Fruit fly (Drosophila melanogaster) whole organism, pupa: ENCODE measurements around the gene Sodh2.
A peak's percentile ranks its signal among the peaks of the same experiment; 100 is the strongest.

Source experiments
- CG10348 ChIP-seq: fragments of 200-800 bp; sonication (Bioruptor generic); IDR thresholded peaks from 2 replicates; pipeline ENCODE4 v1.3.6; 2022; ENCODE audit warnings: missing biosample characterization, missing genetic modification characterization
- CG12605 ChIP-seq: fragments of 200-800 bp; sonication (Bioruptor generic); IDR thresholded peaks from 2 replicates; pipeline ENCODE4 v1.3.6; 2022; ENCODE audit warnings: missing biosample characterization, missing genetic modification characterization
- CG13204 ChIP-seq: fragments of 200-800 bp; sonication (Bioruptor generic); optimal IDR thresholded peaks from 2 replicates; lab custom pipeline; 2018; ENCODE audit warnings: missing biosample characterization, mild to moderate bottlenecking, missing genetic modification characterization, moderate library complexity
- CG14655 ChIP-seq: fragments of 200-800 bp; sonication (Bioruptor generic); optimal IDR thresholded peaks from 3 replicates; lab custom pipeline; 2017; ENCODE audit warnings: mild to moderate bottlenecking, missing biosample characterization, missing genetic modification reagents, missing genetic modification characterization
- CG15710 ChIP-seq: fragments of 200-800 bp; sonication (Bioruptor generic); optimal IDR thresholded peaks from 2 replicates; lab custom pipeline; 2018; ENCODE audit warnings: missing biosample characterization, mild to moderate bottlenecking, missing genetic modification characterization, moderate library complexity
- CG17806 ChIP-seq: fragments of 200-800 bp; sonication (Bioruptor generic); optimal IDR thresholded peaks from 2 replicates; lab custom pipeline; 2018; ENCODE audit warnings: missing biosample characterization, mild to moderate bottlenecking, missing genetic modification characterization, moderate library complexity
- CG32121 ChIP-seq: fragments of 200-800 bp; sonication (Bioruptor generic); IDR thresholded peaks from 2 replicates; pipeline ENCODE4 v1.3.6; 2022; ENCODE audit warnings: missing biosample characterization, missing genetic modification characterization
- CG34367 ChIP-seq: fragments of 200-800 bp; sonication (Bioruptor generic); optimal IDR thresholded peaks from 2 replicates; lab custom pipeline; 2018; ENCODE audit warnings: missing biosample characterization, mild to moderate bottlenecking, missing genetic modification characterization
- CG4496 ChIP-seq: fragments of 200-800 bp; sonication (Bioruptor generic); IDR thresholded peaks from 3 replicates; pipeline ENCODE4 v1.3.6; 2022; ENCODE audit warnings: missing biosample characterization, missing genetic modification characterization
- CG8159 ChIP-seq: fragments of 200-800 bp; sonication (Bioruptor generic); optimal IDR thresholded peaks from 3 replicates; lab custom pipeline; 2018; ENCODE audit warnings: missing biosample characterization, mild to moderate bottlenecking, missing genetic modification characterization, moderate library complexity
- CG8301 ChIP-seq: fragments of 200-800 bp; sonication (Bioruptor generic); optimal IDR thresholded peaks from 2 replicates; lab custom pipeline; 2018; ENCODE audit warnings: missing biosample characterization, mild to moderate bottlenecking, missing genetic modification characterization
- CG9948 ChIP-seq: fragments of 200-800 bp; sonication (Bioruptor generic); optimal IDR thresholded peaks from 2 replicates; lab custom pipeline; 2018; ENCODE audit warnings: missing biosample characterization, mild to moderate bottlenecking, missing genetic modification characterization, moderate library complexity
- D1 ChIP-seq: fragments of 200-800 bp; sonication (Bioruptor generic); optimal IDR thresholded peaks from 2 replicates; lab custom pipeline; 2018; ENCODE audit warnings: missing biosample characterization, mild to moderate bottlenecking, missing genetic modification characterization, moderate library complexity
- EcR ChIP-seq: fragments of 200-800 bp; sonication (Bioruptor generic); optimal IDR thresholded peaks from 3 replicates; lab custom pipeline; 2019; ENCODE audit warnings: missing biosample characterization, missing genetic modification characterization, mild to moderate bottlenecking, moderate library complexity, missing genetic modification reagents
- Ets98B ChIP-seq: fragments of 200-800 bp; sonication (Bioruptor generic); IDR thresholded peaks from 2 replicates; pipeline ENCODE4 v1.3.6; 2022; ENCODE audit warnings: missing biosample characterization, missing genetic modification characterization
- Pif1A ChIP-seq: fragments of 200-800 bp; sonication (Bioruptor generic); optimal IDR thresholded peaks from 3 replicates; lab custom pipeline; 2016; ENCODE audit warnings: missing biosample characterization, missing genetic modification characterization
- Pif1B ChIP-seq: fragments of 200-800 bp; sonication (Bioruptor generic); optimal IDR thresholded peaks from 3 replicates; lab custom pipeline; 2016; ENCODE audit warnings: missing biosample characterization, missing genetic modification characterization
- Snoo ChIP-seq: fragments of 200-800 bp; sonication (Bioruptor generic); optimal IDR thresholded peaks from 3 replicates; lab custom pipeline; 2017; ENCODE audit warnings: missing biosample characterization, mild to moderate bottlenecking, missing genetic modification characterization, inconsistent platforms
- fd96Ca ChIP-seq: fragments of 200-800 bp; sonication (Bioruptor generic); IDR thresholded peaks from 3 replicates; pipeline ENCODE4 v1.3.6; 2022; ENCODE audit warnings: missing biosample characterization, missing genetic modification characterization
- gl ChIP-seq: fragments of 200-800 bp; sonication (Bioruptor generic); optimal IDR thresholded peaks from 2 replicates; lab custom pipeline; 2018; ENCODE audit warnings: missing biosample characterization, mild to moderate bottlenecking, missing genetic modification characterization
- rn ChIP-seq: fragments of 200-800 bp; sonication (Bioruptor generic); IDR thresholded peaks from 2 replicates; pipeline ENCODE4 v1.3.6; 2022; ENCODE audit warnings: missing biosample characterization, missing genetic modification characterization

Sodh2 gene

dm6 chr3R:10863956-10864355, 12.2 kb upstream of the Sodh2 start:
- TF ChIP-seq CG8159 (tag; lab: Kevin White, UChicago) (no peak), CG34367 (tag; lab: Kevin White, UChicago) (no peak), rn (GFP tag; lab: Robert Waterston, UW) (no peak), CG10348 (GFP tag; lab: Robert Waterston, UW) (no peak), Ets98B (GFP tag; lab: Robert Waterston, UW) (no peak)

- 0 out of 2 replicates have a peak, but pooled peaks have one; percentile 9 for TF ChIP-seq CG32121 (GFP tag; lab: Robert Waterston, UW)
- TF ChIP-seq CG34367 (tag; lab: Kevin White, UChicago): no peak
Measured at dm6 chr3R:10868427-10868962, 7.7 kb upstream of the Sodh2 start, which contains the start of the genes SelR and Tsp86D. Gene SelR (minus strand): TSS chr3R:10868642. Gene Tsp86D (plus strand): TSS chr3R:10868708.

- TF ChIP-seq rn (GFP tag; lab: Robert Waterston, UW) (no peak), EcR (GFP tag; lab: Kevin White, UChicago) (peak; percentile 12)
Measured at dm6 chr3R:10870561-10870960, 5.6 kb upstream of the Sodh2 start.

- no peak for TF ChIP-seq CG34367 (tag; lab: Kevin White, UChicago)
- TF ChIP-seq D1: no peak
- TF ChIP-seq Ets98B (GFP tag; lab: Robert Waterston, UW): peak; percentile 31; the same call in 1 of the 2 replicates
- TF ChIP-seq Pif1B: peak; percentile 38
- TF ChIP-seq fd96Ca: no peak
- no peak for TF ChIP-seq EcR (GFP tag; lab: Kevin White, UChicago)
- 0 out of 2 replicates have a peak, but pooled peaks have one; percentile 13 for TF ChIP-seq CG32121 (GFP tag; lab: Robert Waterston, UW)
- TF ChIP-seq CG4496 (GFP tag; lab: Robert Waterston, UW): peak; percentile 55; the same call in 2 of the 3 replicates
- TF ChIP-seq CG12605 (GFP tag; lab: Robert Waterston, UW): no peak
- peak; percentile 40 for TF ChIP-seq CG17806 (tag; lab: Kevin White, UChicago)
- TF ChIP-seq CG9948 (tag; lab: Kevin White, UChicago): peak; percentile 31
- no peak for TF ChIP-seq Pif1A
- no peak for TF ChIP-seq CG10348 (GFP tag; lab: Robert Waterston, UW)
- peak; percentile 64 for TF ChIP-seq CG15710 (tag; lab: Kevin White, UChicago)
- TF ChIP-seq gl (tag; lab: Kevin White, UChicago): no peak
- TF ChIP-seq CG8159 (tag; lab: Kevin White, UChicago): peak; percentile 64
- no peak for TF ChIP-seq CG14655 (GFP tag; lab: Kevin White, UChicago)
- peak; percentile 46 for TF ChIP-seq Snoo (tag; lab: Kevin White, UChicago)
- no peak for TF ChIP-seq CG13204
- TF ChIP-seq rn (GFP tag; lab: Robert Waterston, UW): no peak
- TF ChIP-seq CG8301 (tag; lab: Kevin White, UChicago): peak; percentile 46
Measured at dm6 chr3R:10872148-10872783, 3.9 kb upstream of the Sodh2 start, which contains the start of gene Fdh. Gene Fdh (minus strand): TSS chr3R:10872381.

- TF ChIP-seq EcR (GFP tag; lab: Kevin White, UChicago): no peak
- TF ChIP-seq CG15710 (tag; lab: Kevin White, UChicago): no peak
- no peak for TF ChIP-seq CG10348 (GFP tag; lab: Robert Waterston, UW)
Measured at dm6 chr3R:10872820-10873219, 3.4 kb upstream of the Sodh2 start, which contains the start of gene CG4596. Gene CG4596 (plus strand): TSS chr3R:10873038.

dm6 chr3R:10877808-10878207, 1.6 kb downstream of the Sodh2 start:
- TF ChIP-seq CG8301 (tag; lab: Kevin White, UChicago) (no peak), fd96Ca (no peak), Pif1A (no peak), CG17806 (tag; lab: Kevin White, UChicago) (no peak), Snoo (tag; lab: Kevin White, UChicago) (no peak), CG10348 (GFP tag; lab: Robert Waterston, UW) (no peak), CG12605 (GFP tag; lab: Robert Waterston, UW) (no peak), CG13204 (no peak), Ets98B (GFP tag; lab: Robert Waterston, UW) (no peak), CG9948 (tag; lab: Kevin White, UChicago) (no peak), CG14655 (GFP tag; lab: Kevin White, UChicago) (no peak), EcR (GFP tag; lab: Kevin White, UChicago) (no peak), D1 (no peak), Pif1B (no peak), rn (GFP tag; lab: Robert Waterston, UW) (no peak), CG32121 (GFP tag; lab: Robert Waterston, UW) (no peak), CG8159 (tag; lab: Kevin White, UChicago) (no peak), CG4496 (GFP tag; lab: Robert Waterston, UW) (no peak)
